Worm (Caenorhabditis elegans): ENCODE results near the gene cest-33.
A peak's percentile ranks its signal among the peaks of the same experiment; 100 is the strongest.

cest-33 gene

DNA sequence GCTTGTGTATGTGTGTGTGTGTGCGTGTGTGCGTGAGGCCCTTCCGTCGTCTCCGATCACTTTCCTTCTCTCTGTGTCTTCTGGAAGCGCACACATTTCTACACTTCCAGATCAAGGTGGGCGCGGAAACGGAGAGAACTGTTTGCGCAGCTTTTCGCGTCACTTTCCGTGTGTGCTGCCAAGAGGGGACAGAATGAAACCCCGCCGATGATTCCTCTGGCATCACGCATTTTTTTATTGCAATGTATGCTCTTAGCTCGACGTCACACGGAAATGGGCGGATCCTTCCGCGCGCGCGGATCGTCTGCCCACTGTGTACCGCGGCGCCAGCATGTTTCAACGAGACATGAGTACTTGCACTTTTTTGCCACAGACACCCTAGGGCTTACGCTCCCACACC is 10.1 kb downstream of the cest-33 start:
- peak; percentile 33; the same call in 1 of the 2 replicates for TF ChIP-seq dox-1 (GFP tag; IDR thresholded peaks at IDR 0.05)
- peak; percentile 87 for TF ChIP-seq zfh-2 (GFP tag; conservative IDR thresholded peaks at IDR 0.05)
- TF ChIP-seq bed-1 (GFP tag; IDR thresholded peaks at IDR 0.05) = no peak

DNA sequence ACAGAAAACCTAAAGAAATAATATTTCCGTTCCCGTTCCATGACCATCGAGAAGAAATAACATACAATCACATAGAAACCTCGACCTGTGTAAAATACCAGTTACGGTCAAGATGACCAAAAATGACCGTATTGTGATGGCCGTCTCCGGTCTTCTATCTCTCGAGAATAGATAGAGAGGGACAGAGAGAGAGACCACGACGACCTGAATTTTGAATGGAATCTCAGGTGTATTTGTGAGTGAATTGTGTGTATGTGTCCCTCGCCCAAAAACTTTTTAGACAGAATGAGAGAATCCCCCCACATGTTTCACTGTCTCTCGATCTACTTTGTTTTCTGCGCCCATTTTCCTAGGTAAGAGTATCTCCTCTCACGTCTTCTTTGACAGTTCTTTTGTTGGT is 10.7 kb downstream of the cest-33 start:
- no peak for TF ChIP-seq lsy-27 (tag; optimal IDR thresholded peaks at IDR 0.05; ENCODE audit: borderline replicate concordance, insufficient read depth)

DNA sequence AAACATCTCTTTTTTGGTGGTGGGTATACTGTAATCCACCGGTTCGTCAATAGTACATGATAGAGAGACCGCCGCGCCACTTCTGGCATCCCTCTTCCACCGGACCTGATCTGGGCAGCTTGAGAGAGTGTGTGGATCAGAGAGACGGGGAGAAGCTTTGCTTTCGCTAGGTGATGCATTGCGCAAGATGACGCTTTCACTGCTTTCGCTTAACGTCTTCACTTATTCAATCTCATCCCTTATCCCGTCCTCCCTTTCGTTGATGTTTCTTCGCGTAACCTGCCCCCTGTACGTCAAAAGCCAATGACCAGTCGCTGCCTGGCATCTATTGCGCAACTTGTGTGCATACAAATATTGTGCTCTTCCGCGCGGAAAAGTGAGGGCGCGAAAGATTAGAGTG is 11.3 kb downstream of the cest-33 start:
- TF ChIP-seq F37B4.10 (GFP tag; IDR thresholded peaks at IDR 0.05) (no peak), Y95B8A.8 (GFP tag; IDR thresholded peaks at IDR 0.05) (no peak), nfya-1 (tag; optimal IDR thresholded peaks at IDR 0.05; ENCODE audit: borderline replicate concordance, insufficient read depth) (no peak), hsf-1 (GFP tag; IDR thresholded peaks at IDR 0.05) (no peak), unc-130 (GFP tag; optimal IDR thresholded peaks at IDR 0.05) (no peak), nfyb-1 (GFP tag; IDR thresholded peaks at IDR 0.05) (no peak), zfh-2 (GFP tag; conservative IDR thresholded peaks at IDR 0.05) (peak; percentile 50), dox-1 (GFP tag; IDR thresholded peaks at IDR 0.05) (0 out of 2 replicates have a peak, but pooled peaks have one; percentile 21), athp-1 (tag; optimal IDR thresholded peaks at IDR 0.05) (no peak)

DNA sequence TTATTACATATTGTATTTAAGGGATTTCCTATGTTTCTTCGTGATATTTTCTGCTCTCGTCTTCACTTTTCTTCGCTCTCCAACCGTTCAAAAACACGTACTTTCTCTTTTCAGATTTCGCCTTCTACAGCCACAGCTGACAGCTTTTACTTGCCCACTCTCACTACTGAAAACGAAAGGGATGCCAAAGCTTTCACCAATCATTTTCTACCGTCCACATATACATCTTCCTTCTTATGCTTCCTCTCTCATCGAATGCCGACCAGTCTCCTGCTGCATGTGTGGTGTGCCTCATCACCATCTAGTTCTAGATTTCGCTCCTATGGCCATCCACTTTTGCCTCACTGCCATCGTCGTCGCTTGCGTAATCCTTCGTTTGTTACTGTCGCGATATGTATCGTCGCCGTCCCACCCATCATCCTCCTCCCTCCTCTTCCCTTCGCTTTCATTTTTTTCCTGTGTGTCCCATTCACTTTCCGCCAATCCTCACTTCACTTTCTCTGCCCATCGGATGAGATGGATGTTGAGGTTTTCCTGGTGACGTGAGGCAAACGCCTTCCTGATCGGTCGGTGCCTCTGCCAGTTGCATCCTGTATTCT is 12.2 kb downstream of the cest-33 start:
- TF ChIP-seq pbrm-1 (GFP tag; IDR thresholded peaks at IDR 0.05) (no peak), zfh-2 (GFP tag; conservative IDR thresholded peaks at IDR 0.05) (0 out of 2 replicates have a peak, but pooled peaks have one; percentile 7), nhr-179 (tag; optimal IDR thresholded peaks at IDR 0.05) (no peak), F57A8.1 (GFP tag; optimal IDR thresholded peaks at IDR 0.05) (no peak)

DNA sequence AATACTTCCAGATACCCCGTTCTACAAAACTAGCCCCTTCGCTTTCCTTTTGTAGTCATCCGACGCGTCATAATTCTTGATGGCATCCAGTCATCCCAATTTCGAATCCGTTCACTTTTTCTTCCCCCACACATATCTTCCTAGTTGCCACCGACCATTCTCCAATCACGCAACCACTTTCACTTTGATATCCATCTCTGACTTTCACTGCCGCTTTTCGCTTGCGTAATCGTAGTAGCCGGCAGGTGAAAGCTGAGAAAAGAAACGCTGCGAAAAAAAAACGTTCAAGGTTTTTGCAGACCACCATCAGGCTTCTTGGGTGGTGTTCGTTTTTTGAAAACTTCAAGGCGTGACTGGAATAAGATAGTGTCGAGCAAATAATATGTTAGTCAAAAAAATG is 13.1 kb downstream of the cest-33 start:
- 0 out of 2 replicates have a peak, but pooled peaks have one; percentile 7 for TF ChIP-seq ztf-28 (GFP tag; IDR thresholded peaks at IDR 0.05)
- TF ChIP-seq bed-1 (GFP tag; IDR thresholded peaks at IDR 0.05) = no peak

DNA sequence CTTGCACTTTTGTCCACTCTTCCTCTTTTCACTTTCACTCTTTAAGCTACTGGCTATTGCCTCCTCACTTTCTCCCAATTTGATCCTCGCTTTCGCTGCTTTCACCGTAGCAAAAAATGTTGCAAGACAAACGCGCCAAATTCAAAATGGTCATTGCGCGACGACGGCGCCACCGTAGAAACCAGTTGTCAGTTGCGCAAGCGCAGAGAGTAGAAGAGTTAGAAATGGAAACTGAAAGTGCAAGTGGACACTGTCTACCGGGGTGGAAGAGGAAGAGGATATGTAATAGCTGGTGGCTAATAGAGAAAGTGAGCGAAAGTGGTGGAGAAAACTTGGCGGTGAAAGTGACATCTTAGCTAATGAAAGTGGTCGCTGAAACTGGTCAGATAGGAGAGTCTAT is 14.3 kb downstream of the cest-33 start:
- TF ChIP-seq Y56A3A.18 (GFP tag; IDR thresholded peaks at IDR 0.05) (0 out of 2 replicates have a peak, but pooled peaks have one; percentile 20), tbx-9 (tag; optimal IDR thresholded peaks at IDR 0.05; ENCODE audit: borderline replicate concordance) (no peak)

DNA sequence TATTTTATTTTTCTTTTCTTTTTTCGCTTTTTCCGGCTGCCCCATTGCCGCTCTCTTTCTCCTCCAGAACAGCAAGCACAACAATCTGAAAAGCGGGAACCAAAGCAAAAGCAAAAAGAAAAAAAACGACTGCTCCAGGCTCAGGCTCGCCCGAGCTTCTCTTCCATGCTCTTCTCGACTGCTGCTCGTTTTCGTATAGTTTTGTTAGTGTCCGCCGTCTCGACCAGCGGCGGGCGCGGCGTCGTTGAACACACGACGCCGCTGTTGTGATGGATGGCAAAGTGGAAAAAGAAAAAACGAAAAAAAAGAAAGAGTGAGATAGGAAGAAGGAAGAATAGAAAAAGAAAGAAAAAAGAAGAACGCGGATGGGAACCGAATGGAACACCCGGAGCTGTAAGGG is 15.4 kb downstream of the cest-33 start:
- TF ChIP-seq somi-1 (GFP tag; optimal IDR thresholded peaks at IDR 0.05) (peak; percentile 16), cebp-1 (GFP tag; IDR thresholded peaks at IDR 0.05) (no peak), cebp-1 (tag; optimal IDR thresholded peaks at IDR 0.05) (peak; percentile 22), B0336.3 (GFP tag; IDR thresholded peaks at IDR 0.05) (no peak), egrh-3 (GFP tag; IDR thresholded peaks at IDR 0.05) (0 out of 2 replicates have a peak, but pooled peaks have one; percentile 30), mcd-1 (GFP tag; IDR thresholded peaks at IDR 0.05) (0 out of 2 replicates have a peak, but pooled peaks have one; percentile 21), madf-8 (GFP tag; conservative IDR thresholded peaks at IDR 0.05) (no peak), snpc-4 (GFP tag; optimal IDR thresholded peaks at IDR 0.05) (no peak), snpc-4 (tag; optimal IDR thresholded peaks at IDR 0.05) (peak in 2 of 4 experiments; percentile 13 to 17), K12H6.12 (tag; optimal IDR thresholded peaks at IDR 0.05) (peak; percentile 43), ceh-58 (GFP tag; IDR thresholded peaks at IDR 0.05) (no peak), madf-10 (tag; optimal IDR thresholded peaks at IDR 0.05) (peak; percentile 97), ama-1 (optimal IDR thresholded peaks at IDR 0.05) (no peak), ama-1 (GFP tag; optimal IDR thresholded peaks at IDR 0.05) (peak in 1 of 2 experiments; percentile 36), athp-1 (tag; optimal IDR thresholded peaks at IDR 0.05) (no peak), zfh-2 (GFP tag; conservative IDR thresholded peaks at IDR 0.05) (peak; percentile 96)
